Fruit fly (Drosophila melanogaster): ENCODE measurements around the gene sstn.
A peak's percentile ranks its signal among the peaks of the same experiment; 100 is the strongest.

sstn gene

dm6 chr3L:15125717-15126116, 31.2 kb upstream of the sstn start:
- TF ChIP-seq pan (optimal IDR thresholded peaks at IDR 0.05) (no peak), EcR (GFP tag; optimal IDR thresholded peaks at IDR 0.05) (no peak), CG8478 (optimal IDR thresholded peaks at IDR 0.05) (no peak), usp (GFP tag; optimal IDR thresholded peaks at IDR 0.05) (no peak), Dll (optimal IDR thresholded peaks at IDR 0.05) (no peak), psq (optimal IDR thresholded peaks at IDR 0.05) (no peak)

- TF ChIP-seq usp (GFP tag; optimal IDR thresholded peaks at IDR 0.05), result no peak
- peak in 1 of 2 experiments; percentile 49 for TF ChIP-seq EcR (GFP tag; optimal IDR thresholded peaks at IDR 0.05)
These were observed 30.6 kb upstream of the sstn start, which contains the start of gene CG16959 for dm6 chr3L:15125077-15125652. Gene CG16959 (minus strand): TSS chr3L:15125321.

dm6 chr3L:15123736-15124135, 29.2 kb upstream of the sstn start:
- TF ChIP-seq psq (optimal IDR thresholded peaks at IDR 0.05) (no peak), CG8478 (optimal IDR thresholded peaks at IDR 0.05) (no peak), pan (optimal IDR thresholded peaks at IDR 0.05) (no peak), Dll (optimal IDR thresholded peaks at IDR 0.05) (no peak), usp (GFP tag; optimal IDR thresholded peaks at IDR 0.05) (no peak), EcR (GFP tag; optimal IDR thresholded peaks at IDR 0.05) (no peak)

DNA sequence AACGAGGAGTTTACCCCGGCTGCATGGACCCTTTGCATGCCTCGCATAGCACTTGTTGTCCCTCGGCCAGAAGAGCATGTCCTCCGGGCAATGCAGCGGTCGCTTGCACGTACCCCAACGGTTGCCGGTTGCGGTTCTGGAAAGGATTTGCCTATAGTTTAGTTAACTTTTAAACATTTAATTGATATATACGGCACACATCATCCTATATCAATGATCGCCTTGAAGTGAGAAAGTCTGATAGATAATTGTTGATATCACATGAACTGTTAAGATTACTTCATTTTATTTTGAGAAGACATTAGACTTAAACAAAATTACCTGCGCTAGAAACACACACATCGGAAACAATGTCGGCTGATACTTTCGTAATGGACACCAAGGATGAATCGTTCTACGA, 26.8 kb upstream of the sstn start, which contains the start of gene CG32847:
Gene CG32847, plus strand, starts transcription at position 301 of the 400 bp plus-strand sequence.
- TF ChIP-seq Dll (optimal IDR thresholded peaks at IDR 0.05) (no peak), usp (GFP tag; optimal IDR thresholded peaks at IDR 0.05) (no peak), psq (optimal IDR thresholded peaks at IDR 0.05) (no peak), CG8478 (optimal IDR thresholded peaks at IDR 0.05) (no peak), pan (optimal IDR thresholded peaks at IDR 0.05) (no peak), EcR (GFP tag; optimal IDR thresholded peaks at IDR 0.05) (no peak)

DNA sequence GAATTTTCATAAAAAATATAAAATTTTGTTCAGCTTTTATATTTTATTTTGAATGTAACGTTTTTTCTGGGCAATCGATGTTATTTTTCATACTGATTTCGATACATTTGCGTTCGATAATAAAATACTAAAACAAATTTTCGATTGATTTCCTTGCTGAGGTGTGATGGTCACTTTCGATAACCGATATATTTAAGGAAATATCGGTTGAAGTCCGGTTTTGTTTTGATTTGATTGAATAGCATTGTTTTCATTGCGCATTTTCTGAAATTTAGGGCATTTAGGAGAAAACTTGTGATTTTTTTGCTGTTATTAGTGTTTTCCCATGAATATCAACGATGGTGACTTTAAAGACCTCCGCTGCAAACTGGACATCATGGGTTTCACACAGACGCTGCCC, 22.0 kb upstream of the sstn start, which contains the start of gene Cep135:
Gene Cep135, plus strand, starts transcription at position 202 of the 400 bp plus-strand sequence.
- TF ChIP-seq Dll (optimal IDR thresholded peaks at IDR 0.05) (no peak), EcR (GFP tag; optimal IDR thresholded peaks at IDR 0.05) (no peak), CG8478 (optimal IDR thresholded peaks at IDR 0.05) (no peak), pan (optimal IDR thresholded peaks at IDR 0.05) (no peak), psq (optimal IDR thresholded peaks at IDR 0.05) (no peak), usp (GFP tag; optimal IDR thresholded peaks at IDR 0.05) (no peak)

dm6 chr3L:15113257-15113656, 18.7 kb upstream of the sstn start, which contains the start of gene CG13458:
Gene CG13458 (plus strand): TSS chr3L:15113557.
- TF ChIP-seq Dll (optimal IDR thresholded peaks at IDR 0.05), result no peak
- no peak for TF ChIP-seq pan (optimal IDR thresholded peaks at IDR 0.05)
- no peak for TF ChIP-seq CG8478 (optimal IDR thresholded peaks at IDR 0.05)
- TF ChIP-seq usp (GFP tag; optimal IDR thresholded peaks at IDR 0.05), result no peak
- TF ChIP-seq psq (optimal IDR thresholded peaks at IDR 0.05), result no peak
- TF ChIP-seq EcR (GFP tag; optimal IDR thresholded peaks at IDR 0.05), result no peak

dm6 chr3L:15108948-15109347, 14.4 kb upstream of the sstn start:
- TF ChIP-seq psq (optimal IDR thresholded peaks at IDR 0.05), result no peak
- no peak for TF ChIP-seq usp (GFP tag; optimal IDR thresholded peaks at IDR 0.05)
- no peak for TF ChIP-seq Dll (optimal IDR thresholded peaks at IDR 0.05)
- no peak for TF ChIP-seq CG8478 (optimal IDR thresholded peaks at IDR 0.05)
- TF ChIP-seq EcR (GFP tag; optimal IDR thresholded peaks at IDR 0.05), result no peak
- TF ChIP-seq pan (optimal IDR thresholded peaks at IDR 0.05), result no peak

DNA sequence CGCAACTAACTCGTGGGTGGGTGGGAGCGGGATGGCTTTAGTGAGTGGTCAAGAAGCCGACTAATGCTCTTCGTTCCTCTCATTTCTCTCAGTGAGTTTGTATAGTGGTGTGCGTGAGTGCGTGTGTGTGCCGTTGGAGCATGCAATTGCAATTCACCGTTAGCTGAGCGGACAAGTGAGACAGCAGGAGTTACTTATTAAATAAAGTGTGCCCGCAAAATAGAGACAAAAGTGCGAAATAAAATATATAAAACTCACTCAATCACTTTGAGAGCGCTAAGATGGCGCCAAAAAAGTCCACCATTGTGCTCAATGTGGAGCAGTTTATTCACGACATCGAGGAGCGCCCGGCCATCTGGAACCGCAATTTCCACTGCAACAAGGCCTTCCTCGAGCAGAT, 14.0 kb upstream of the sstn start:
- TF ChIP-seq psq (optimal IDR thresholded peaks at IDR 0.05) (no peak), CG8478 (optimal IDR thresholded peaks at IDR 0.05) (no peak), Dll (optimal IDR thresholded peaks at IDR 0.05) (no peak), EcR (GFP tag; optimal IDR thresholded peaks at IDR 0.05) (no peak), pan (optimal IDR thresholded peaks at IDR 0.05) (no peak), usp (GFP tag; optimal IDR thresholded peaks at IDR 0.05) (no peak)

DNA sequence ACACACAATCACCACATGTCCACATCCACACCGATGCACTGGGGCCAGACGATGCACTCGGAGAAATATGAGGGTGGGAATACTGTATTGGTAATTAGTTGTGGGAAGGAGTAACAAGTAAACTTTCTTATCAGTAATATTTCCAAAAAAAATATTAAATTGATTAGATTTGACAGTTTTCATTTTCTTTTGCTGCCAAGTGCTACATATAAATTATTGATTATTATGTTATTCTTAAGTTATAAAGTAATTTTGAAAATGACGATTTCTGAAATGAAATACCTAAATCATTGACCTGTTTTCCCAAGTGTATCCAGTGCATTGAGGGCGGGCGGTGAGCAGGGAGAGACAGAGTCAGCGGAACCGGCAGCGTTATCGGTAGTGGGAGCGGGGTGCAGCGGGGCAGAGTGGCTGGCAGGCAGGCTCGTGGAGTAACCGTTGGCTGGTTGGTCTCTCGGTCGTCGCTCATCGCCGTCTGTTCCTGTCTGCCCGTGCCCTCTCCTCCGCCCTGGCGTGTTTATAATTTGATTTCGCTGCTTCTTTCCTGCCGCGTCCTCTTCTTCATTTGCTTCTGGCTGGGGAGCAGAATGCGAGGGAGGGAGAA, 13.4 kb upstream of the sstn start:
- peak; percentile 53 for TF ChIP-seq pan (optimal IDR thresholded peaks at IDR 0.05)
- no peak for TF ChIP-seq psq (optimal IDR thresholded peaks at IDR 0.05)

dm6 chr3L:15107158-15107775, 12.7 kb upstream of the sstn start:
- TF ChIP-seq Dll (optimal IDR thresholded peaks at IDR 0.05), result peak; percentile 52
- peak in 1 of 2 experiments; percentile 39 for TF ChIP-seq EcR (GFP tag; optimal IDR thresholded peaks at IDR 0.05)
- TF ChIP-seq CG8478 (optimal IDR thresholded peaks at IDR 0.05), result no peak
- no peak for TF ChIP-seq psq (optimal IDR thresholded peaks at IDR 0.05)
- TF ChIP-seq pan (optimal IDR thresholded peaks at IDR 0.05), result no peak
- TF ChIP-seq usp (GFP tag; optimal IDR thresholded peaks at IDR 0.05), result no peak

DNA sequence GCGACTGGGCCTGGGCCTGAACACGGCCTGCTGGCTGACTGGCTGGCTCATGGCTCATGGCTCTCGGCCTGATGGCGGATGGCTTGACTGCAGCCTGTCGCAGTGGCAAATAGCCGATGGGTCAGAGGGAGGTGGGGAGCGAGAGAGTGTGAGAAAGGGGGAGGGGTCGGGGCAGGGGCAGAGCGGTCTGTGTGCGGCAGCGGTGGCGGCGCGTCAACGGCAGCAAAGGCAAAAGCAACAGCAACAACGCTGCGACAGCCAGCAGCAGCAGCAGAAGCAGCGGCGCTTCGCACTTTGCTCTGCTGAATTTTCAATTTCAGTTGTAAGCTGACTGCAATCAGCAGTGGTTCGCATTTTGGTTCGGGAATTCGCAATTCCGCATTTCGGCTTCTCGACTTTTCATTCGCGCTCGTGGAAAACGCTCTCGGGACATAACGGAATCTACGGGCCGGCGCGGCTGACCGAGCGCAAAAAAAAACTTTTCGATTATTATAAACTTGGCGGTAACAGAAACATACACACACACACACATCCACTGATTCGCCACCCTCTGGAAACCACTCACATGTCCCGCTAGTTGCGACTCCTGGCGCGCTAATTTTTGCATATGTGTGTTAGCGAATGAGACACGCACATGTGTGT, 11.2 kb upstream of the sstn start, which contains the start of gene CG45071:
Gene CG45071, plus strand, starts transcription at position 317 of the 642 bp plus-strand sequence.
- TF ChIP-seq Dll (optimal IDR thresholded peaks at IDR 0.05) (peak; percentile 48), CG8478 (optimal IDR thresholded peaks at IDR 0.05) (no peak)

Data from whole organism.